Fruit fly (Drosophila melanogaster): Measurements from ENCODE around the gene ImpL2.

Gene ImpL2

dm6 chr3L:4239442-4240322, 3.7 kb upstream of the ImpL2 start, which contains the start of gene Sqor (continued):
- TF ChIP-seq nmo (GFP tag; optimal IDR thresholded peaks at IDR 0.05) (peak; percentile 86), bab2 (GFP tag; optimal IDR thresholded peaks at IDR 0.05) (peak; percentile 71), CG15269 (tag; optimal IDR thresholded peaks at IDR 0.05) (peak; percentile 92), CG4730 (GFP tag; IDR thresholded peaks at IDR 0.05) (peak; percentile 76), fu2 (GFP tag; optimal IDR thresholded peaks at IDR 0.05) (peak; percentile 90), CoRest (tag; optimal IDR thresholded peaks at IDR 0.05) (peak; percentile 91), Fer1 (GFP tag; optimal IDR thresholded peaks at IDR 0.05) (peak; percentile 89), CG17361 (GFP tag; IDR thresholded peaks at IDR 0.05) (peak; percentile 95), CG6813 (GFP tag; optimal IDR thresholded peaks at IDR 0.05) (peak; percentile 74), odd (GFP tag; optimal IDR thresholded peaks at IDR 0.05) (no peak), Dll (GFP tag; IDR thresholded peaks at IDR 0.05; ENCODE audit: partially characterized antibody) (no peak), phol (tag; optimal IDR thresholded peaks at IDR 0.05) (peak; percentile 74), CG6765 (GFP tag; optimal IDR thresholded peaks at IDR 0.05) (peak; percentile 86), hkb (optimal IDR thresholded peaks at IDR 0.05) (no peak), hkb (GFP tag; IDR thresholded peaks at IDR 0.05) (peak; percentile 85), Hr51 (GFP tag; optimal IDR thresholded peaks at IDR 0.05) (peak; percentile 89 to 95), Atf-2 (GFP tag; optimal IDR thresholded peaks at IDR 0.05) (peak; percentile 82), Ssrp (tag; optimal IDR thresholded peaks at IDR 0.05) (peak; percentile 79), CG7357 (GFP tag; IDR thresholded peaks at IDR 0.05) (peak; percentile 75), gt (GFP tag; IDR thresholded peaks at IDR 0.05) (no peak), ewg (GFP tag; optimal IDR thresholded peaks at IDR 0.05) (peak; percentile 55), sqz (GFP tag; optimal IDR thresholded peaks at IDR 0.05) (peak; percentile 74), CG7786 (GFP tag; optimal IDR thresholded peaks at IDR 0.05) (peak; percentile 89), CG7987 (GFP tag; optimal IDR thresholded peaks at IDR 0.05) (peak; percentile 76), knrl (GFP tag; IDR thresholded peaks at IDR 0.05; ENCODE audit: partially characterized antibody) (no peak), Oli (tag; optimal IDR thresholded peaks at IDR 0.05) (peak; percentile 87), CG17568 (GFP tag; optimal IDR thresholded peaks at IDR 0.05) (peak; percentile 16), D (optimal IDR thresholded peaks at IDR 0.05) (no peak), D (GFP tag; optimal IDR thresholded peaks at IDR 0.05) (peak; percentile 37), cad (GFP tag; optimal IDR thresholded peaks at IDR 0.05) (no peak), CG16863 (GFP tag; optimal IDR thresholded peaks at IDR 0.05) (peak; percentile 75), jumu (GFP tag; optimal IDR thresholded peaks at IDR 0.05) (peak; percentile 82), CG9215 (GFP tag; IDR thresholded peaks at IDR 0.05) (peak; percentile 65), CG12391 (tag; optimal IDR thresholded peaks at IDR 0.05) (peak; percentile 84), ato (GFP tag; IDR thresholded peaks at IDR 0.05; ENCODE audit: partially characterized antibody) (no peak), CG32772 (GFP tag; IDR thresholded peaks at IDR 0.05) (peak; percentile 72), dm (GFP tag; optimal IDR thresholded peaks at IDR 0.05) (peak; percentile 74), CG2199 (GFP tag; IDR thresholded peaks at IDR 0.05) (peak; percentile 70; the same call in 2 of the 3 replicates), CG31224 (GFP tag; IDR thresholded peaks at IDR 0.05) (peak; percentile 63), Ets65A (GFP tag) (peak; percentile 95), CG32767 (GFP tag; IDR thresholded peaks at IDR 0.05) (peak; percentile 76), MBD-R2 (GFP tag; IDR thresholded peaks at IDR 0.05) (peak; percentile 53; the same call in 1 of the 2 replicates), CG6654 (GFP tag; optimal IDR thresholded peaks at IDR 0.05) (peak; percentile 58), Dp (GFP tag; optimal IDR thresholded peaks at IDR 0.05) (peak; percentile 23), Camta (GFP tag; optimal IDR thresholded peaks at IDR 0.05) (peak; percentile 73), Dek (tag; optimal IDR thresholded peaks at IDR 0.05) (peak; percentile 91), CG7928 (GFP tag; optimal IDR thresholded peaks at IDR 0.05) (peak; percentile 71), repo (GFP tag; optimal IDR thresholded peaks at IDR 0.05) (peak; percentile 60), Ada2b (GFP tag; IDR thresholded peaks at IDR 0.05) (peak; percentile 81)

Data from whole organism, embryonic.